Fruit fly (Drosophila melanogaster) whole organism, wandering third instar larva: ENCODE results near the gene ca.

Experiments
- Abd-B ChIP-seq: fragments of >200 bp; optimal IDR thresholded peaks from 2 replicates; lab custom pipeline; 2017; ENCODE audit warnings: missing biosample characterization, missing genetic modification characterization
- CG32264 ChIP-seq: fragments of 200-800 bp; sonication (Bioruptor generic); optimal IDR thresholded peaks from 2 replicates; lab custom pipeline; 2016; ENCODE audit warnings: missing biosample characterization, missing genetic modification characterization
- CG9705 ChIP-seq: fragments of 200-800 bp; sonication (Bioruptor generic); optimal IDR thresholded peaks from 2 replicates; lab custom pipeline; 2018; ENCODE audit warnings: missing biosample characterization, mild to moderate bottlenecking, missing genetic modification characterization
- CrebA ChIP-seq: fragments of 200-800 bp; sonication (Bioruptor generic); optimal IDR thresholded peaks from 2 replicates; lab custom pipeline; 2016; ENCODE audit warnings: missing biosample characterization, mild to moderate bottlenecking, missing genetic modification characterization, borderline replicate concordance
- Dfd ChIP-seq: fragments of >200 bp; optimal IDR thresholded peaks from 2 replicates; lab custom pipeline; 2017; ENCODE audit warnings: missing biosample characterization, missing genetic modification characterization
- Dif ChIP-seq: fragments of 200-275, 200-300 bp; sonication (Bioruptor generic); optimal IDR thresholded peaks from 2 replicates; lab custom pipeline; 2018; ENCODE audit warnings: missing biosample characterization, missing genetic modification characterization; ENCODE audit not compliant: partially characterized antibody
- GATAd ChIP-seq: sonication (Bioruptor generic); optimal IDR thresholded peaks from 2 replicates; lab custom pipeline; 2016; ENCODE audit warnings: missing biosample characterization, missing genetic modification characterization
- HLH106 ChIP-seq: fragments of 200-800 bp; optimal IDR thresholded peaks from 3 replicates; lab custom pipeline; 2019; ENCODE audit warnings: missing biosample characterization, mild to moderate bottlenecking, missing genetic modification characterization, moderate library complexity
- Hnf4 ChIP-seq: fragments of 200-800 bp; sonication (Bioruptor generic); optimal IDR thresholded peaks from 2 replicates; lab custom pipeline; 2016; ENCODE audit warnings: missing biosample characterization, mild to moderate bottlenecking, missing genetic modification characterization
- Hr78 ChIP-seq: fragments of >200 bp; optimal IDR thresholded peaks from 2 replicates; lab custom pipeline; 2017; ENCODE audit warnings: missing biosample characterization, missing genetic modification characterization
- Hr83 ChIP-seq: fragments of 200-300 bp; sonication (Bioruptor generic); optimal IDR thresholded peaks from 2 replicates; lab custom pipeline; 2016; ENCODE audit warnings: missing biosample characterization, mild to moderate bottlenecking, missing genetic modification characterization, moderate library complexity; ENCODE audit not compliant: poor library complexity, severe bottlenecking
- Jra ChIP-seq: sonication (Bioruptor generic); optimal IDR thresholded peaks from 2 replicates; lab custom pipeline; 2016; ENCODE audit warnings: missing biosample characterization, missing genetic modification characterization
- Mio ChIP-seq: sonication (Bioruptor generic); optimal IDR thresholded peaks from 2 replicates; lab custom pipeline; 2016; ENCODE audit warnings: missing biosample characterization, missing genetic modification characterization
- Myc ChIP-seq: fragments of >200 bp; optimal IDR thresholded peaks from 2 replicates; lab custom pipeline; 2017
- N ChIP-seq: fragments of >200 bp; optimal IDR thresholded peaks from 2 replicates; lab custom pipeline; 2018; ENCODE audit warnings: missing biosample characterization, missing external identifiers, missing genetic modification characterization
- OdsH ChIP-seq: fragments of 200-800 bp; sonication (Bioruptor generic); optimal IDR thresholded peaks from 2 replicates; lab custom pipeline; 2016; ENCODE audit warnings: missing biosample characterization, mild to moderate bottlenecking, missing genetic modification characterization
- Rel ChIP-seq, 2 experiments: fragments of 200-800 bp; sonication (Bioruptor generic) in 1 of 2; optimal IDR thresholded peaks; 2 replicates in 1 of 2; 3 replicates in 1 of 2; lab custom pipeline; 2016 to 2019; ENCODE audit warnings: mild to moderate bottlenecking in 2 of 2, missing biosample characterization in 2 of 2, missing genetic modification characterization in 2 of 2, moderate library complexity in 1 of 2
- Sp1 ChIP-seq: fragments of 200-800 bp; sonication (Bioruptor generic); optimal IDR thresholded peaks from 3 replicates; lab custom pipeline; 2019; ENCODE audit warnings: missing biosample characterization, mild to moderate bottlenecking, missing genetic modification characterization, moderate library complexity
- Vsx2 ChIP-seq: fragments of 200-300, 225-300 bp; sonication (Bioruptor generic); optimal IDR thresholded peaks from 2 replicates; lab custom pipeline; 2018; ENCODE audit warnings: missing biosample characterization, missing genetic modification characterization; ENCODE audit not compliant: partially characterized antibody
- br ChIP-seq: fragments of 200-800 bp; sonication (Bioruptor generic); optimal IDR thresholded peaks from 2 replicates; lab custom pipeline; 2016; ENCODE audit warnings: missing biosample characterization, missing genetic modification characterization
- brk ChIP-seq: fragments of 200-800 bp; sonication (Bioruptor generic); optimal IDR thresholded peaks from 2 replicates; lab custom pipeline; 2016; ENCODE audit warnings: missing biosample characterization, mild to moderate bottlenecking, missing genetic modification characterization
- dl ChIP-seq, 2 experiments: fragments of 175-275, 200-275 bp in 1 of 2; fragments of 200-275 bp in 1 of 2; sonication (Bioruptor generic); optimal IDR thresholded peaks; lab custom pipeline; 2018; ENCODE audit warnings: mild to moderate bottlenecking in 2 of 2, missing biosample characterization in 2 of 2, missing genetic modification characterization in 2 of 2, moderate library complexity in 2 of 2; ENCODE audit not compliant: partially characterized antibody in 2 of 2, insufficient read depth in 1 of 2
- dmrt93B ChIP-seq: fragments of 200-800 bp; sonication (Bioruptor generic); optimal IDR thresholded peaks from 2 replicates; lab custom pipeline; 2018; ENCODE audit warnings: missing biosample characterization, mild to moderate bottlenecking, missing genetic modification characterization
- dsf ChIP-seq: sonication (Bioruptor generic); optimal IDR thresholded peaks from 2 replicates; lab custom pipeline; 2016; ENCODE audit warnings: missing biosample characterization, missing genetic modification characterization, borderline replicate concordance
- ey ChIP-seq: fragments of 200-800 bp; sonication (Bioruptor generic); optimal IDR thresholded peaks from 2 replicates; lab custom pipeline; 2016; ENCODE audit warnings: missing biosample characterization, missing genetic modification characterization
- foxo ChIP-seq, 2 experiments: fragments of 200-800 bp; sonication (Bioruptor generic); optimal IDR thresholded peaks; 2 replicates in 1 of 2; 3 replicates in 1 of 2; lab custom pipeline; 2016 to 2017; ENCODE audit warnings: missing biosample characterization in 2 of 2, missing genetic modification characterization in 2 of 2
- fru ChIP-seq: fragments of 200-800 bp; sonication (Bioruptor generic); optimal IDR thresholded peaks from 3 replicates; lab custom pipeline; 2016; ENCODE audit warnings: missing biosample characterization, mild to moderate bottlenecking, missing genetic modification characterization
- h ChIP-seq: fragments of 200-800 bp; sonication (Bioruptor generic); optimal IDR thresholded peaks from 3 replicates; lab custom pipeline; 2016; ENCODE audit warnings: missing biosample characterization, mild to moderate bottlenecking, missing genetic modification characterization
- jim ChIP-seq: fragments of 175-275, 200-325 bp; sonication (Bioruptor generic); optimal IDR thresholded peaks from 2 replicates; lab custom pipeline; 2016; ENCODE audit warnings: missing biosample characterization, mild to moderate bottlenecking, missing genetic modification characterization
- lola ChIP-seq: fragments of >200 bp; optimal IDR thresholded peaks from 2 replicates; lab custom pipeline; 2017; ENCODE audit warnings: missing biosample characterization, missing genetic modification characterization
- pan ChIP-seq: fragments of >200 bp; optimal IDR thresholded peaks from 2 replicates; lab custom pipeline; 2017
- psq ChIP-seq: fragments of 200-800 bp; sonication (Bioruptor generic); optimal IDR thresholded peaks from 3 replicates; lab custom pipeline; 2017; ENCODE audit warnings: missing biosample characterization, mild to moderate bottlenecking, missing genetic modification characterization, moderate library complexity
- rgr ChIP-seq: fragments of 200-800 bp; sonication (Bioruptor generic); optimal IDR thresholded peaks from 3 replicates; lab custom pipeline; 2016; ENCODE audit warnings: missing biosample characterization, mild to moderate bottlenecking, missing genetic modification characterization
- sage ChIP-seq: fragments of 200-800 bp; sonication (Bioruptor generic); optimal IDR thresholded peaks from 2 replicates; lab custom pipeline; 2016; ENCODE audit warnings: missing biosample characterization, mild to moderate bottlenecking, missing genetic modification characterization
- sv ChIP-seq: fragments of 200-800 bp; sonication (Bioruptor generic); optimal IDR thresholded peaks from 3 replicates; lab custom pipeline; 2016; ENCODE audit warnings: missing biosample characterization, missing genetic modification characterization
- tai ChIP-seq: sonication (Bioruptor generic); optimal IDR thresholded peaks from 2 replicates; lab custom pipeline; 2016; ENCODE audit warnings: missing biosample characterization, missing genetic modification characterization
- usp ChIP-seq: fragments of >200 bp; optimal IDR thresholded peaks from 2 replicates; lab custom pipeline; 2017; ENCODE audit warnings: missing biosample characterization, missing genetic modification characterization
- woc ChIP-seq: sonication (Bioruptor generic); optimal IDR thresholded peaks from 2 replicates; lab custom pipeline; 2016; ENCODE audit warnings: missing biosample characterization, mild to moderate bottlenecking, missing genetic modification characterization

The ca gene

DNA sequence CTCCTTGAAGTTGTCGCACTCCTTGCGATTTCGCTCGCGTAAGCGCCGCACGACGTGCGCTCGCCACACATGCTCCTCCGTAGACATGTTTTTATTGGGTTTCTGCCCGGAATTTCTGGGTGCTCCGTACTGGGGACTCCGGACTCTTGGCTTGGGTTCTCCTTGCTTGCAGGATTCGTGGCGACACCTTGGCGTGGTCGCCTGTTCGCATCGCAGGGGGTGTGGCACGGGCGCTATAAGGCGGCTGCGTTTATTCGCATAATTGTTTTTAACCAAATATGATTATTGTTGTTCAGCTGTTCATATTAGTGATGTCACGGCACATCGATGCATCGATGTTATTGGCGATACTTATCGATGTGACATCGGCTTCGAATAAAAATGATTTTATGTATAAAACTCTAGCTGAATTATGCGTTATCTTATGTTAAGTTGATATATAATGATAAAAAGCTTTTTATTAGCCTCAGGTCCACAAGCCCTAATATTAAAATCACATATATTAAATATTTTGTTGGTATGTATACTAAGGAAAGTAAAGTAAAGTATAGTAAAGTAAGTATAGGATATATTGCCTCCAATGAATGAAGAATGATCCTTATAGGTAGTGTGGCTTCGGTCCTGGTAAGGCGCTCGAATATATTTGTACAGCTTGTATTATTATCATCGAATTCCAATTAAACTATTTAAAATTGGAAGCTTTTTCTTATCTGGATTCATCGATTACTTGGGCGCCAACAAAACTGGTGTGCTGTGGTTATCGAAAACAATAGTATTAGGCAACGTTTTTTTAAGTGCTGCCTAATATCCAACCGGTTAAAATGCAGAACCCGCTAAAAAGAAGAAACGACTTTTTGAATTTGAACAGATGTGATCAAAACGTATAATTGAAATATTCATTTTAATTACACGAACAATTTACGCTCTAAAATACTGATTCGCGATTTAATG lies 28.4 kb downstream of the ca start, which contains the start of gene Atg16:
TSS of gene Atg16 (minus strand) at position 343 of the 951 bp plus-strand sequence.
- TF ChIP-seq Rel (GFP tag; optimal IDR thresholded peaks at IDR 0.05; lab: Kevin White, UChicago): no peak
- no peak for TF ChIP-seq Rel (tag; optimal IDR thresholded peaks at IDR 0.05; lab: Kevin White, UChicago)
- TF ChIP-seq foxo (GFP tag; optimal IDR thresholded peaks at IDR 0.05; lab: Kevin White, UChicago): no peak
- TF ChIP-seq lola (GFP tag; lab: Kevin White, UChicago): no peak
- no peak for TF ChIP-seq h (GFP tag; lab: Kevin White, UChicago)
- no peak for TF ChIP-seq usp (GFP tag; lab: Kevin White, UChicago)
- TF ChIP-seq woc: peak; percentile 30
- TF ChIP-seq CG32264 (GFP tag; lab: Kevin White, UChicago): no peak
- peak; percentile 25 for TF ChIP-seq fru (GFP tag; lab: Kevin White, UChicago)
- no peak for TF ChIP-seq CrebA (GFP tag; lab: Kevin White, UChicago)
- no peak for TF ChIP-seq dmrt93B (GFP tag; lab: Kevin White, UChicago)
- TF ChIP-seq brk (GFP tag; lab: Kevin White, UChicago): peak; percentile 17
- TF ChIP-seq HLH106: no peak
- TF ChIP-seq Dfd (GFP tag; lab: Kevin White, UChicago): no peak
- TF ChIP-seq N (GFP tag; lab: Kevin White, UChicago): no peak
- no peak for TF ChIP-seq CG9705 (GFP tag; lab: Kevin White, UChicago)
- no peak for TF ChIP-seq jim (GFP tag; lab: Kevin White, UChicago)
- TF ChIP-seq Jra (GFP tag; lab: Kevin White, UChicago): peak; percentile 25
- peak; percentile 7 for TF ChIP-seq psq (GFP tag; lab: Kevin White, UChicago)
- TF ChIP-seq dl (GFP tag; optimal IDR thresholded peaks at IDR 0.05; lab: Kevin White, UChicago; ENCODE audit: insufficient read depth in 1 of 2, partially characterized antibody in 2 of 2): no peak
- TF ChIP-seq OdsH (GFP tag; lab: Kevin White, UChicago): no peak
- TF ChIP-seq Vsx2 (GFP tag; lab: Kevin White, UChicago): no peak
- TF ChIP-seq Hr83 (GFP tag; lab: Kevin White, UChicago): peak; percentile 59
- no peak for TF ChIP-seq Sp1 (GFP tag; lab: Kevin White, UChicago)
- no peak for TF ChIP-seq Myc (lab: Kevin White, UChicago)
- TF ChIP-seq tai (GFP tag; lab: Kevin White, UChicago): peak; percentile 42
- no peak for TF ChIP-seq dsf (GFP tag; lab: Kevin White, UChicago)
- peak; percentile 2 for TF ChIP-seq ey (GFP tag; lab: Kevin White, UChicago)
- no peak for TF ChIP-seq Dif (GFP tag; lab: Kevin White, UChicago)
- no peak for TF ChIP-seq Abd-B (GFP tag; lab: Kevin White, UChicago)
- TF ChIP-seq Mio: no peak
- no peak for TF ChIP-seq pan (lab: Kevin White, UChicago)
- no peak for TF ChIP-seq sv (GFP tag; lab: Kevin White, UChicago)
- no peak for TF ChIP-seq sage (GFP tag; lab: Kevin White, UChicago)
- peak; percentile 1 for TF ChIP-seq br (GFP tag; lab: Kevin White, UChicago)
- TF ChIP-seq GATAd (GFP tag; lab: Kevin White, UChicago): no peak
- TF ChIP-seq rgr (GFP tag; lab: Kevin White, UChicago): peak; percentile 11
- TF ChIP-seq Hnf4 (GFP tag; lab: Kevin White, UChicago): peak; percentile 59
- no peak for TF ChIP-seq Hr78 (GFP tag; lab: Kevin White, UChicago)

dm6 chr3R:29835710-29836049 lies 29.1 kb downstream of the ca start, which contains the start of gene Prtl99C:
Gene Prtl99C, plus strand, starts transcription at chr3R:29835950.
- no peak for TF ChIP-seq HLH106
- no peak for TF ChIP-seq foxo (GFP tag; optimal IDR thresholded peaks at IDR 0.05; lab: Kevin White, UChicago)
- no peak for TF ChIP-seq jim (GFP tag; lab: Kevin White, UChicago)
- TF ChIP-seq dmrt93B (GFP tag; lab: Kevin White, UChicago): no peak
- TF ChIP-seq psq (GFP tag; lab: Kevin White, UChicago): no peak
- TF ChIP-seq Hr83 (GFP tag; lab: Kevin White, UChicago): no peak
- TF ChIP-seq N (GFP tag; lab: Kevin White, UChicago): no peak
- TF ChIP-seq Sp1 (GFP tag; lab: Kevin White, UChicago): no peak
- no peak for TF ChIP-seq Myc (lab: Kevin White, UChicago)
- TF ChIP-seq, all 38 proteins: peak for 0
